Worm (Caenorhabditis elegans) whole organism, L4/young adult: ENCODE measurements around the gene C27A7.9.

Experiments used
- W03F9.2 ChIP-seq: fragments of 150-350 bp; optimal IDR thresholded peaks from 2 replicates; lab custom pipeline; 2014; ENCODE audit warnings: missing biosample characterization, missing genetic modification characterization
- dao-5 ChIP-seq: sonication (generic microtip); optimal IDR thresholded peaks from 2 replicates; lab custom pipeline; 2016; ENCODE audit warnings: missing genotype, missing genetic modification characterization, moderate library complexity, missing compliant biosample characterization
- him-1 ChIP-seq: sonication (generic microtip); optimal IDR thresholded peaks from 2 replicates; lab custom pipeline; 2016; ENCODE audit warnings: missing genotype, missing genetic modification reagents, missing genetic modification characterization, missing compliant biosample characterization

ce11 chrV:12115150-12115549, 39.3 kb downstream of the C27A7.9 start:
- no peak for TF ChIP-seq him-1 (tag; lab: Kevin White, UChicago)
- TF ChIP-seq W03F9.2 (tag; lab: Kevin White, UChicago) = no peak
- no peak for TF ChIP-seq dao-5 (tag; lab: Kevin White, UChicago)
